Fruit fly (Drosophila melanogaster): ENCODE data around the gene CG5886.
A peak's percentile ranks its signal among the peaks of the same experiment; 100 is the strongest.

The CG5886 gene

DNA sequence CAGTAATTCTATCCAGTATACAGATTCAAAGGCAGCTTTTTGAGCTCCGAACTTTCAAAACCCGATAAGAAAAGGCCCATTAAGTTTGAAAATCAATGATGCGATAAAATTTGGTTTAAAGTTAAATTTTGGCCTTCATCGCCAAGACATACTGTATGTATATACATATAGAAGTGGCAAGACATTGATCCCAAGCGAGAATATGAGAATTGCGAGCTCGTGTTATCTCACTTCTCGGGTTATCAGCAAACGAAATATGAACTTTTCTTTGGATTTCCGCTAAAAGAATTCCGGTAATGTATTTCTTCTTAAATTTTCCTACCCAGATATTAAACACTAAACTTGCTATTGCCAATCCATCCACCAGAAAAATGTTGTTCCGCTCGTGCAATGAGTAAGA is 25.6 kb downstream of the CG5886 start:
- no peak for TF ChIP-seq Hr96 (GFP tag; optimal IDR thresholded peaks at IDR 0.05)
- peak; percentile 39 for TF ChIP-seq kay (GFP tag; ENCODE audit: borderline replicate concordance)

DNA sequence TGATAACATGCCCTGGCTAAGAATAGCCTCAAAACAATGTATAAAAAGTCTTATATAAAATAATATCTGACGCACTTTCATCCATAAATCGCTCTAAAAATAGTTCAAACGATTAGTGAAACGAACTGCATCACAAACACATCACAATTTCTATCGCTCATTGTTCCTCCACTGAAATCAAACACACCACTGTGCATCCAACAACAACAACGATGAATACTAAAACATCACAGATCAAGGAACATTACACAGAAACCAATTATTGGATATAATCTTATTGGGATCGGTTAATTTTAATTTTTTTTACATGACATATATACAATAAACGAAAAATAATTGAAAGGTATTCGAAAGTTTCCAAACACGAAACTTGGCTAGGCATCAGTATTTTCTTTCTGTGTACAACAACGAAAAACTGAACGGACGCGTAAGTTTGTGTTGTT is 27.9 kb downstream of the CG5886 start:
- TF ChIP-seq CG14711 (tag; optimal IDR thresholded peaks at IDR 0.05) (peak; percentile 37), Mnt (GFP tag; optimal IDR thresholded peaks at IDR 0.05) (no peak), toe (GFP tag; optimal IDR thresholded peaks at IDR 0.05) (peak; percentile 10), CG12768 (GFP tag; optimal IDR thresholded peaks at IDR 0.05) (no peak), kay (GFP tag; ENCODE audit: borderline replicate concordance) (peak; percentile 54)

DNA sequence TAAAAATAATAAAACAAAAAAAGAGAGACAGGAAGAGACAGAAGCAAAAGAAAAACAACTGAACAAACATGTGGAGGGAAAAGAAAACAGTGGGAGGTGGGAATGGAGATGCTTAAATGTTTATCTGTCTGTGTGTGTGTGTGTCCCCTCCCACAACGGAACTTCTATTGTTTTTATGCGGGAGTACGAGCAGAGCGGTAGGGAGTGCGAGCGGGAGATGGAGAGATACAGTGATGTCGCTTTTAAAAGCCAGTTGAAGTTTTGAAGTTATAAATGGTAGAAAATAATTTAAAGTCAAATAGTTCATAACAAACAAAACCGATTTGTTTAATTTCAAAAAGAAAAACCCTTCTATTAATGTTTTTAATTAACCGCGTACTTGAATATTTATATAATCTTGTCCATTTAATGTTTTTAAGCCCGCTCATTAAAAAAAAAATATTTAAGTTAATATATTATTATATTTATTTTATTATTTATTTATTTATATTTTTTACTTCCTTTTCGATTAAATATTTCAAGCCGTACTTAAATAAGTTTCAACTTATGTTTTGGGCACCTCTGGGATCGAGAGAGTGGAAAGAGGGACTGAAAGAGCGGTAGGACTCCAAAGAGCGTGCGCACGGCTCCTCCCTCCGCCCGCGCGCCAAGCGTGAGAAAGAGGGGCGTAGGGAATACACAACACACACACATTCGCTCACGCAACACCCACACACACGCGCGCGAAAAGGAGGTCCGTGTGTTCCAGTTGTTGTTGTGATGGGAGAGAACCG is 29.0 kb downstream of the CG5886 start:
- TF ChIP-seq CG33017 (tag; optimal IDR thresholded peaks at IDR 0.05) (no peak), CG7045 (GFP tag; optimal IDR thresholded peaks at IDR 0.05) (no peak), tj (GFP tag; optimal IDR thresholded peaks at IDR 0.05) (no peak), CG11617 (GFP tag; optimal IDR thresholded peaks at IDR 0.05) (peak; percentile 5), toe (GFP tag; optimal IDR thresholded peaks at IDR 0.05) (no peak), bab1 (GFP tag; optimal IDR thresholded peaks at IDR 0.05) (no peak), CG12768 (GFP tag; optimal IDR thresholded peaks at IDR 0.05) (no peak), cic (GFP tag; optimal IDR thresholded peaks at IDR 0.05) (no peak), Mnt (GFP tag; optimal IDR thresholded peaks at IDR 0.05) (no peak), pad (GFP tag; optimal IDR thresholded peaks at IDR 0.05) (peak; percentile 62), Crg-1 (GFP tag; optimal IDR thresholded peaks at IDR 0.05) (no peak), ovo (GFP tag; optimal IDR thresholded peaks at IDR 0.05) (peak; percentile 15), Clk (GFP tag; optimal IDR thresholded peaks at IDR 0.05) (no peak), CG1620 (GFP tag; optimal IDR thresholded peaks at IDR 0.05) (no peak), kay (GFP tag; ENCODE audit: borderline replicate concordance) (no peak), CG5204 (GFP tag; optimal IDR thresholded peaks at IDR 0.05) (no peak), CG7101 (tag; optimal IDR thresholded peaks at IDR 0.05) (no peak), Hr96 (GFP tag; optimal IDR thresholded peaks at IDR 0.05) (no peak), cnc (optimal IDR thresholded peaks at IDR 0.05) (no peak), CG14711 (tag; optimal IDR thresholded peaks at IDR 0.05) (peak; percentile 19)

DNA sequence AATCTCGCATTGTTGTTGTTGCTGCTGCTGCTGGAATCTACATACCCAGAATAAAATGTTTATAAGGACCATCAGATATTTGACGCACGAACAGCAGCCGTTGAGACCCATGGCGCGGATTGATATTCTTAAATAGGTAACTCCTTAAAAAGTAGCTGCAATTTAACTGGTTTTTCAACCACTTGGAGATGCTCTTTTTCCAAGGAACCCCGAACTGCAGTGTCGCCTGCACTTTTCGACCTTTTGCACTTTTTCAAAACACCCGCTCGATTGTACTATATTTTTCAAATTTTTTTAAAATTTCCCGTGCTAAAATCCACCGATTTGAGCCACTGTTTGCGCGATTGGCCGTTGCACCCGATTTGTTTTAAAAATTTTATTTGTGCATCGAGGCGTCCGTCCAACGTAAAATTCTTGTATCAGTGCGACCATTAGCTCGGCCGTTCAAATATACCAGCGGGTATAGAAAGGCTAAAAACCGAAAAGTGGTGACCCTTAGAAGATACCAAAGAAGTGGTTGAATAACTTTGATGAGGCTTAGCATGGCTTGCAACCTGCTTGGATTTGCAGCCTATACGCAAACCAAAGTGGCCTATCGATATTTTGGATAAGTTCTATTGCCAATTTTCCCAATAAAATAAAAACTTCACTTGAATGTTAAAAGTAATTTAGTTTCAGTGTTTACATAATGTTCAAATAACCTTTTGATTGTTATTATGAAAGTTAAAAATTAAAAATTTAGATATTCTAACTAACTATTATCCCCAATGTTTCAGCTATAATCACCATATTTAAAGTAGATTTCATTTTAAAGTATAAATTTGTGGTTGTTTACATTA is 29.8 kb downstream of the CG5886 start, which contains the start of gene Tsp96F:
TSS of gene Tsp96F (minus strand) at position 457 of the 839 bp plus-strand sequence.
- TF ChIP-seq CG5204 (GFP tag; optimal IDR thresholded peaks at IDR 0.05) (no peak), bab1 (GFP tag; optimal IDR thresholded peaks at IDR 0.05) (peak; percentile 0)

DNA sequence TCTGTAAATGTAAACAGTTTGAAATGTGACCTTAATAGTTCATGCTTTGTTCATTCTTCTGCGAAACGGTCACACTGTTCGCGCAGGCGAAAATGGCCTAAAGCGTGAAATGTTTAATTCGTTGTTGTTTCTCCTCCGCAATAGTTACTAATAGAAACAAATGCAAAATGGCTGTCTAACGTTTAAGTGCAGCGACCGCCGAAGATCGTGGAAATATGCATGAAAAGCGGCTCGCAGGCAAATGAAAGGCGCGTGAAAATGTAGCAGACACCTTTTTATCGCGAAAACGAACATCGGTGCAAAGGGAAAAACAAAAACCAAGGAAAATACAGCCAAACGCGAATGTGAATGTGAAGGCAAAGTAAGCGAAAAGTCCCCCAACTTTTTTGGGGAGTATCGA is 30.5 kb downstream of the CG5886 start, which contains the start of gene SppL:
TSS of gene SppL (plus strand) at position 70 of the 400 bp plus-strand sequence.
- TF ChIP-seq bab1 (GFP tag; optimal IDR thresholded peaks at IDR 0.05) (no peak), Mnt (GFP tag; optimal IDR thresholded peaks at IDR 0.05) (no peak), kay (GFP tag; ENCODE audit: borderline replicate concordance) (no peak), cic (GFP tag; optimal IDR thresholded peaks at IDR 0.05) (no peak), CG5204 (GFP tag; optimal IDR thresholded peaks at IDR 0.05) (no peak), CG7045 (GFP tag; optimal IDR thresholded peaks at IDR 0.05) (no peak), ovo (GFP tag; optimal IDR thresholded peaks at IDR 0.05) (no peak)

DNA sequence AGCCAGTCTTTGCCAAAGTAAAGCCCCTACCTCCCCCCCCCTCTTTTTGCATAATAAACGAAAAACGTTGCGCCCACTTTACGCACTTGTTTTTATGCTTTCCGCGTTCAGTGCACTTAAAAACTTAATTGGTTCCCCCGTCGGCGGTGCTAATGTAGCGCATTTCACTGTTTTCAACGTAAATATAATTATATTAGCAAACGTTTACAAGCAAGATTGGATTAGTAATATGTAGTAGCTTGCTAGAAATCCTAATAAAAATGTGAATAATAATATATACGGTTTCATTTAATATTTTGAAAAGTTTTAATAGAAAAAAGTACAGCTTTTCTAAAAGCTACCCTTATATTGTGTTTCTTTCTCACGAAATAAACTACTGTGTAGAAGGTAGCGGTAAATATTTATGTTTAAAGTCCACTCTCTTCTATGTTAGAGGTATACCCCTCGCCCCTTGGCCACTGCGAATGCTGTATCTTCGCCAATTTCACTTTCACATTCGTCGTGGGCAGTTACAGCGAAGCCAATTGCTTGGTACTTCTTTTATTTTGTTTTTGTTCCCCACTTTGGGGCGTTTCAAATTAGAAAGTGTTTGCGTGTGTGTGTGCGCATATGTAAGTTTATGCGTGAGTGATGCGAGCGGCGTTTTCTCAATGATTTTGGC is 31.3 kb downstream of the CG5886 start:
- TF ChIP-seq pad (GFP tag; optimal IDR thresholded peaks at IDR 0.05) = peak; percentile 60
- peak; percentile 38 for TF ChIP-seq kay (GFP tag; ENCODE audit: borderline replicate concordance)
- TF ChIP-seq Crg-1 (GFP tag; optimal IDR thresholded peaks at IDR 0.05) = no peak

DNA sequence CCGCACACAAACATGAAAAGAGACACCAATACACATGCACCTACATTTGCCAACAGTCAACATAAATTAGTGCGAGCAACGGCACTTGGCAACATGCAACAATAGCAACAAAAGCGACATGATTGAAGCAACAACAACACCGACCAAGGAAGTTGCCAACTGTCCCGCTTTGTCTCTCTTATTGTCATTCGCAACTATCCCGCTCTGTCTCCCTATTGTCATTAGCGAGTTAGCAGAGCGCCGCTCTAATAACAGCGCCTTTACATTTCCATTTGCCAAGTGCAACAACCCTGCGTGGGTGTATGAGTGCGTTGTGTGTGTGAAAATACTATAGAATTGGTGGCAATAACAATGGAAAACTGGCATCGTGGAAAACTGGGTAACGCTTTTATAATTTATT is 32.4 kb downstream of the CG5886 start:
- no peak for TF ChIP-seq Crg-1 (GFP tag; optimal IDR thresholded peaks at IDR 0.05)
